Fruit fly (Drosophila melanogaster) whole organism, prepupa: ENCODE measurements around the gene IFT46.

Source experiments
- CG16779 ChIP-seq: fragments of 200-800 bp; sonication (Bioruptor generic); optimal IDR thresholded peaks from 3 replicates; lab custom pipeline; 2017; ENCODE audit warnings: missing biosample characterization, mild to moderate bottlenecking, missing genetic modification characterization
- Smox ChIP-seq: fragments of 200-800 bp; sonication (Bioruptor generic); optimal IDR thresholded peaks from 3 replicates; lab custom pipeline; 2016; ENCODE audit warnings: missing biosample characterization, missing genetic modification characterization
- fd85E ChIP-seq: fragments of 200-800 bp; sonication (Bioruptor generic); optimal IDR thresholded peaks from 3 replicates; lab custom pipeline; 2016; ENCODE audit warnings: missing biosample characterization, missing genetic modification characterization

- TF ChIP-seq CG16779 (tag; lab: Kevin White, UChicago) (no peak), fd85E (GFP tag; lab: Kevin White, UChicago) (no peak), Smox (GFP tag; lab: Kevin White, UChicago) (no peak)
Observed at dm6 chr2L:18638945-18639344, 23.0 kb upstream of the IFT46 start.
